Fruit fly (Drosophila melanogaster): Measurements from ENCODE around the gene Acbp2.

Acbp2 gene

DNA sequence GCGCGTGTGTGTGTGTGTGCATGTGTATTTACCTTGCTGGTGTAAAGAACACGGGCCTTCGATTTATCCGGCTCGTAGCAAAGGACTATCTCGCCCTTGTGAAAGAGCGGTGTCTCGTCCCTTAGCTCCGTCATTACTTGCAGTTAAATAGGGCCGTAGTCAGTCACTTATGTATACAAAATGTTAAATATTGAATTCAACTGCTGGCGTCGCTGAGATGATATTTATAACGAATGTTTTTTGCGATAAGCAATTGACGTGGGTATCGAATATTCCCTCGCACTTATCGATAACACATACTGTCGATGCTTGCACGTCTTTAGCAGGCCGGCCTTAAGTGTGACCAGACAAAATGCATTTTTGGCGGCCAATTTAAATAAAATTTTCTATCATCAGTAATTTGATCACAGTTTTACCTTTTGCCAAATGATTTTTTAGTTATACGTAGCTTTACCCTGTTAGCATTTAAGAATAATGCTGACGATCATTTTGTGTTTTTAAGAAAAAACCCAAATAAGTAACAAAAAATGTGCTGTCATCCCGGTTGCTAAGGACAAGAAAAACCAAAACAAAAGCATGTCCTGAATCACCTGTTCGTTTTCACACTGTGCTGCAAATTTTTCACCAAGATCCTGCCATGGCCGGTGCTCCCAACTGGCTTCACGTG lies 6.2 kb upstream of the Acbp2 start, which contains the start of the genes msl-3 and BBS1 (continued):
- TF ChIP-seq chn (GFP tag; optimal IDR thresholded peaks at IDR 0.05) (no peak), Ada2b (GFP tag; IDR thresholded peaks at IDR 0.05) (no peak)

- TF ChIP-seq Sox100B (GFP tag; optimal IDR thresholded peaks at IDR 0.05) (no peak), mirr (GFP tag; optimal IDR thresholded peaks at IDR 0.05) (peak; percentile 66), CG8281 (tag; optimal IDR thresholded peaks at IDR 0.05) (no peak), al (GFP tag; IDR thresholded peaks at IDR 0.05) (no peak), aop (GFP tag; IDR thresholded peaks at IDR 0.05) (no peak), CG8089 (GFP tag; optimal IDR thresholded peaks at IDR 0.05) (no peak), trem (tag; optimal IDR thresholded peaks at IDR 0.05) (no peak), Hr78 (GFP tag; optimal IDR thresholded peaks at IDR 0.05) (no peak), Dfd (GFP tag; optimal IDR thresholded peaks at IDR 0.05) (no peak), NfI (GFP tag; optimal IDR thresholded peaks at IDR 0.05) (no peak), CG3838 (GFP tag; optimal IDR thresholded peaks at IDR 0.05) (no peak), ham (GFP tag; IDR thresholded peaks at IDR 0.05) (no peak), CG10654 (GFP tag; optimal IDR thresholded peaks at IDR 0.05) (no peak), CG4854 (GFP tag; optimal IDR thresholded peaks at IDR 0.05) (no peak), CG1792 (GFP tag; optimal IDR thresholded peaks at IDR 0.05) (no peak), CG10209 (GFP tag; optimal IDR thresholded peaks at IDR 0.05) (no peak), CG12155 (GFP tag; optimal IDR thresholded peaks at IDR 0.05) (no peak), tx (GFP tag; optimal IDR thresholded peaks at IDR 0.05) (no peak), CG9797 (GFP tag; optimal IDR thresholded peaks at IDR 0.05) (no peak), stwl (tag; optimal IDR thresholded peaks at IDR 0.05) (no peak), H2.0 (GFP tag; IDR thresholded peaks at IDR 0.05) (no peak), CG14050 (GFP tag; IDR thresholded peaks at IDR 0.05) (no peak), Sry-β (GFP tag; optimal IDR thresholded peaks at IDR 0.05) (no peak), CG17829 (tag; optimal IDR thresholded peaks at IDR 0.05) (no peak), pho (GFP tag; optimal IDR thresholded peaks at IDR 0.05) (no peak), bbx (GFP tag; IDR thresholded peaks at IDR 0.05; ENCODE audit: partially characterized antibody) (no peak), CG4282 (GFP tag; optimal IDR thresholded peaks at IDR 0.05) (no peak), CG1529 (GFP tag; optimal IDR thresholded peaks at IDR 0.05) (no peak), sug (tag; optimal IDR thresholded peaks at IDR 0.05) (peak; percentile 65), CG4360 (GFP tag; IDR thresholded peaks at IDR 0.05) (no peak), Poxn (GFP tag; IDR thresholded peaks at IDR 0.05) (no peak), CG17802 (tag; optimal IDR thresholded peaks at IDR 0.05) (no peak), sr (GFP tag; IDR thresholded peaks at IDR 0.05) (no peak), D19A (tag; optimal IDR thresholded peaks at IDR 0.05) (no peak), cwo (GFP tag; optimal IDR thresholded peaks at IDR 0.05) (peak; percentile 29), dimm (GFP tag; IDR thresholded peaks at IDR 0.05) (no peak), CG11695 (GFP tag; IDR thresholded peaks at IDR 0.05) (0 out of 3 replicates have a peak, but pooled peaks have one; percentile 10), CG9876 (GFP tag; optimal IDR thresholded peaks at IDR 0.05) (no peak), dmrt11E (tag; optimal IDR thresholded peaks at IDR 0.05) (no peak), lab (GFP tag; optimal IDR thresholded peaks at IDR 0.05) (peak; percentile 25), exex (tag; optimal IDR thresholded peaks at IDR 0.05) (peak; percentile 81), E2f2 (GFP tag; IDR thresholded peaks at IDR 0.05) (no peak), Trl (optimal IDR thresholded peaks at IDR 0.05) (no peak), Trl (GFP tag; optimal IDR thresholded peaks at IDR 0.05) (no peak), tio (GFP tag; optimal IDR thresholded peaks at IDR 0.05) (no peak)
These were observed 3.3 kb upstream of the Acbp2 start, which contains the start of the genes Acbp4 and Acbp6 for dm6 chr3L:7128214-7129008. Gene Acbp4, minus strand, starts transcription at chr3L:7128264. Gene Acbp6, plus strand, starts transcription at chr3L:7128903.
